Worm (Caenorhabditis elegans): ENCODE results near the gene Y11D7A.10.

ce11 chrIV:9239151-9239550 lies 20.4 kb downstream of the Y11D7A.10 start:
- TF ChIP-seq R02D3.7 (tag; optimal IDR thresholded peaks at IDR 0.05) (no peak), ztf-11 (tag; optimal IDR thresholded peaks at IDR 0.05) (no peak), daf-8 (GFP tag; IDR thresholded peaks at IDR 0.05) (no peak), lin-1 (GFP tag; IDR thresholded peaks at IDR 0.05) (no peak)
